Fruit fly (Drosophila melanogaster): ENCODE data around the gene Ggt-1.

dm6 chrX:18514767-18515166, 2.4 kb upstream of the Ggt-1 start, which contains the start of gene CG6470:
- TF ChIP-seq psq (optimal IDR thresholded peaks at IDR 0.05) (no peak), CG8478 (optimal IDR thresholded peaks at IDR 0.05) (no peak)
